Worm (Caenorhabditis elegans): ENCODE data around the gene mdt-21.

Gene mdt-21

ce11 chrIII:11810447-11810846 lies 33.0 kb downstream of the mdt-21 start, which contains the start of gene C18D11.6:
Gene C18D11.6, plus strand, starts transcription at chrIII:11810556.
- no peak for TF ChIP-seq him-1 (tag; optimal IDR thresholded peaks at IDR 0.05)
- no peak for TF ChIP-seq W03F9.2 (tag; optimal IDR thresholded peaks at IDR 0.05)
- no peak for TF ChIP-seq dao-5 (tag; optimal IDR thresholded peaks at IDR 0.05)

ce11 chrIII:11811839-11812238 lies 34.4 kb downstream of the mdt-21 start:
- TF ChIP-seq him-1 (tag; optimal IDR thresholded peaks at IDR 0.05), result no peak
- TF ChIP-seq W03F9.2 (tag; optimal IDR thresholded peaks at IDR 0.05), result no peak
- no peak for TF ChIP-seq dao-5 (tag; optimal IDR thresholded peaks at IDR 0.05)

DNA sequence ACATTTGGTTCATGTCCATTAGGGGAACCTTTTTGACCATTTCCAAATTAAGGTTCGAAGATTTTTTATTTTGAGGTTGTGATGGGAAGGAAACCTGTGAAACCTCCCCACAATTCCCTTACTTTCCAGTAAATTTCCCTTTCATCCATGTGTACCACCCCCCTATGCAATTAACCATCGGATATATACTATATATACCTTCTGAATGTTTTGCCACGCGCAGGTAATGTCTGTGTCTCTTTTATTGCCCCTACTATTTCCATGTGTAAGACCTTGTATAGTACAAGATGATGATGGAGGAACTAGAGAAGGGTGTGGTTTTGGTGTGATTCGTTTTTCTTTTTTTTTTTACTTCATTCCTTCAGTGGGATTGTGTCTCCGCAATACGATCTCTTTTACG lies 37.2 kb downstream of the mdt-21 start:
- TF ChIP-seq dao-5 (tag; optimal IDR thresholded peaks at IDR 0.05) (no peak), W03F9.2 (tag; optimal IDR thresholded peaks at IDR 0.05) (no peak), him-1 (tag; optimal IDR thresholded peaks at IDR 0.05) (no peak)

DNA sequence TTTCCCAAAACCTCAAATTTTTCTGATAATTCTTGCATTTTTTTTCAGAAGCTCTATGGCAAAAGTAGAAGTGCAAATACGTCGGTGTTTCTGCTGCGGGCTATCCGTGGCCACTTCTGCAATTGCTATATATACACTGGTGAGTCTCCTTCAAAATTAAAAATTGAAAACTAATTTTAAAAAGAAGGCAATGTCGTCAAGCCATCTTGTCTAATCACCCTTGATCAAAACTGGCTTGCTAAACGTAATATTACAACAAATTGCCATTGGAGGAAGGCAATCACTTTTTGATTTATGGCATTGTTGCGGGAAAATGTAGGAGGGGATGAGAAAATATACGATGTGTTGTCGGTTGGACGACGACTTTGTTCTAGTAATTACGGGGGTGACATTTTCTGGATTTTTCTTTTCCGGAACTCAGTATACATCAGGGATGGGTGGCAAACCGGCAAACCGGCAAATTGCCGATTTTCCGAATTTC lies 39.1 kb downstream of the mdt-21 start, which contains the start of gene C18D11.1:
C18D11.1 (plus strand) TSS at position 51 of the 481 bp plus-strand sequence.
- TF ChIP-seq him-1 (tag; optimal IDR thresholded peaks at IDR 0.05), result no peak
- TF ChIP-seq W03F9.2 (tag; optimal IDR thresholded peaks at IDR 0.05), result no peak
- TF ChIP-seq dao-5 (tag; optimal IDR thresholded peaks at IDR 0.05), result no peak

- TF ChIP-seq him-1 (tag; optimal IDR thresholded peaks at IDR 0.05), result no peak
- TF ChIP-seq dao-5 (tag; optimal IDR thresholded peaks at IDR 0.05), result no peak
- TF ChIP-seq W03F9.2 (tag; optimal IDR thresholded peaks at IDR 0.05), result no peak
Measured at ce11 chrIII:11817865-11818264, 40.4 kb downstream of the mdt-21 start.

DNA sequence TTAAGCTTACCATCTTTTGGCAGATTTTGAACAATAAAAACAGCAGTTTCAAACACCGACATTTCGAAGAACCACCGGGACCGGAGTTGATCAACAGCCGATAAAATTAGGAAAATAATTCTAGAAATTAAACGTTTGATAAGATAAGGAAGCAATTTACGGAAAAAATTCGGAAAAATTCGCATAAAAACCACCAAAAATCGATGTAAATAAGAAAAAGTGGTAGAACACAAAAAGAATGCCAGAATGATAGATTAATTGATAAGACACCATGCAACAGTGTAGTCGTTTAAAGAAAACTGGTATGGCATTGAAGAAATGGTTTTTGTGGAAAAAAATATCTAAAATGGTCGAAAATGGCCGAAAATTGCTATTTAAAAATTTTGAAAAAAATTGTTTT lies 45.0 kb downstream of the mdt-21 start, which contains the start of gene maa-1:
maa-1 (minus strand) TSS at position 120 of the 400 bp plus-strand sequence.
- TF ChIP-seq him-1 (tag; optimal IDR thresholded peaks at IDR 0.05), result no peak
- no peak for TF ChIP-seq dao-5 (tag; optimal IDR thresholded peaks at IDR 0.05)
- TF ChIP-seq W03F9.2 (tag; optimal IDR thresholded peaks at IDR 0.05), result no peak

DNA sequence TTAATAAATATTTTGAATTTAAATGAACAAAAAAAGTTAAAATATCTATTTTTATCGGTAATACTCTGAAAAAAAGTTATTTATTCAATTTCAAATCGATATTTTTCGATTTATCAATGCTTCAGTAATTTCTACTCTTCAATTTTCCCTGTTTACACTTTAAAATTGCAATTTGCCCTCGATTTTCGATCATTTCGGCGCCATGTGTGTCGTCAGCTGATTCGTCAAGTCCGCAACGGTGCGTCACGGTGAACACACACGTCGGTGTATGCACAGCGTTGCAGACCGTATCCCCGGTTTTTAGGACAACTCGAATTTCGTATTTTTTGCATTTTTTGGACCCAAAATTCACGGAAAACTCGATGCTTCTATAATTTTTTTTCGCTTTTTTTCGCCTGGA lies 45.8 kb downstream of the mdt-21 start, which contains the start of gene C18D11.3:
C18D11.3 (plus strand) TSS at position 189 of the 400 bp plus-strand sequence.
- TF ChIP-seq W03F9.2 (tag; optimal IDR thresholded peaks at IDR 0.05) (peak; percentile 79), him-1 (tag; optimal IDR thresholded peaks at IDR 0.05) (peak; percentile 35), dao-5 (tag; optimal IDR thresholded peaks at IDR 0.05) (no peak)

- TF ChIP-seq dao-5 (tag; optimal IDR thresholded peaks at IDR 0.05), result no peak
- no peak for TF ChIP-seq him-1 (tag; optimal IDR thresholded peaks at IDR 0.05)
- TF ChIP-seq W03F9.2 (tag; optimal IDR thresholded peaks at IDR 0.05), result no peak
Measured at ce11 chrIII:11824088-11824487, 46.7 kb downstream of the mdt-21 start.

- no peak for TF ChIP-seq dao-5 (tag; optimal IDR thresholded peaks at IDR 0.05)
- no peak for TF ChIP-seq W03F9.2 (tag; optimal IDR thresholded peaks at IDR 0.05)
- no peak for TF ChIP-seq him-1 (tag; optimal IDR thresholded peaks at IDR 0.05)
Measured at ce11 chrIII:11824580-11824979, 47.2 kb downstream of the mdt-21 start.

ce11 chrIII:11825654-11826053 lies 48.2 kb downstream of the mdt-21 start:
- no peak for TF ChIP-seq dao-5 (tag; optimal IDR thresholded peaks at IDR 0.05)
- no peak for TF ChIP-seq him-1 (tag; optimal IDR thresholded peaks at IDR 0.05)
- TF ChIP-seq W03F9.2 (tag; optimal IDR thresholded peaks at IDR 0.05), result peak; percentile 19

ce11 chrIII:11826118-11826517 lies 48.7 kb downstream of the mdt-21 start, which contains the start of gene rsp-8:
Gene rsp-8, plus strand, starts transcription at chrIII:11826418.
- TF ChIP-seq W03F9.2 (tag; optimal IDR thresholded peaks at IDR 0.05) (no peak), dao-5 (tag; optimal IDR thresholded peaks at IDR 0.05) (no peak), him-1 (tag; optimal IDR thresholded peaks at IDR 0.05) (no peak)

ce11 chrIII:11829062-11829461 lies 51.6 kb downstream of the mdt-21 start:
- TF ChIP-seq W03F9.2 (tag; optimal IDR thresholded peaks at IDR 0.05), result no peak
- no peak for TF ChIP-seq him-1 (tag; optimal IDR thresholded peaks at IDR 0.05)
- no peak for TF ChIP-seq dao-5 (tag; optimal IDR thresholded peaks at IDR 0.05)
